Worm (Caenorhabditis elegans) whole organism, L1 larva: ENCODE data around the gene srh-83.

Experiments
- efl-1 ChIP-seq, 4 experiments: fragments of 150-350 bp; optimal IDR thresholded peaks in 3 of 4; peaks in 1 of 4; 1 replicate in 1 of 4; 2 replicates in 3 of 4; lab custom pipeline; 2014; ENCODE audit warnings: missing biosample characterization in 2 of 4, missing genetic modification characterization in 2 of 4, missing genetic modification reagents in 2 of 4
- fkh-10 ChIP-seq: sonication (generic microtip); optimal IDR thresholded peaks from 2 replicates; lab custom pipeline; 2017; ENCODE audit warnings: missing biosample characterization, missing genetic modification reagents, missing genetic modification characterization
- rnt-1 ChIP-seq: sonication (generic microtip); optimal IDR thresholded peaks from 2 replicates; lab custom pipeline; 2016; ENCODE audit warnings: mild to moderate bottlenecking, missing genetic modification characterization, moderate library complexity, missing compliant biosample characterization
- sptf-1 ChIP-seq: fragments of 150-350 bp; optimal IDR thresholded peaks from 2 replicates; lab custom pipeline; 2014; ENCODE audit warnings: missing biosample characterization, missing genetic modification characterization
- unc-86 ChIP-seq: sonication (generic microtip); optimal IDR thresholded peaks from 2 replicates; lab custom pipeline; 2016; ENCODE audit warnings: missing genetic modification characterization, missing compliant biosample characterization

- TF ChIP-seq efl-1 (optimal IDR thresholded peaks at IDR 0.05; lab: Kevin White, UChicago): no peak
- TF ChIP-seq efl-1 (GFP tag; optimal IDR thresholded peaks at IDR 0.05 in 1 of 2; lab: Kevin White, UChicago): peak in 1 of 2 experiments; percentile 39
- TF ChIP-seq sptf-1 (tag; lab: Kevin White, UChicago): no peak
- TF ChIP-seq unc-86 (tag; lab: Kevin White, UChicago): no peak
- no peak for TF ChIP-seq rnt-1 (tag; lab: Kevin White, UChicago)
- no peak for TF ChIP-seq fkh-10 (GFP tag; lab: Kevin White, UChicago)
Measured at ce11 chrV:7133963-7134362, 30.3 kb upstream of the srh-83 start, which contains the start of gene F10D2.16.
